Fruit fly (Drosophila melanogaster): ENCODE results near the gene CG12783.

- no peak for TF ChIP-seq fd85E (GFP tag; optimal IDR thresholded peaks at IDR 0.05)
- TF ChIP-seq Blimp-1 (GFP tag; optimal IDR thresholded peaks at IDR 0.05) = no peak
- TF ChIP-seq CG10669 (GFP tag; optimal IDR thresholded peaks at IDR 0.05) = no peak
Measured at dm6 chr3R:16570484-16570883, 42.7 kb downstream of the CG12783 start.

Data from whole organism, prepupa.